Fruit fly (Drosophila melanogaster): ENCODE results near the gene Noc3.

dm6 chr3R:7285662-7286061, 38.9 kb upstream of the Noc3 start, which contains the start of gene RacGAP84C:
- TF ChIP-seq CG34406 (GFP tag; optimal IDR thresholded peaks at IDR 0.05): no peak
- no peak for TF ChIP-seq lz (GFP tag; optimal IDR thresholded peaks at IDR 0.05)
- TF ChIP-seq dac (GFP tag; optimal IDR thresholded peaks at IDR 0.05): no peak
- TF ChIP-seq Hr38 (GFP tag; optimal IDR thresholded peaks at IDR 0.05): no peak
- no peak for TF ChIP-seq pdm3 (GFP tag; optimal IDR thresholded peaks at IDR 0.05)
- TF ChIP-seq salr (GFP tag; optimal IDR thresholded peaks at IDR 0.05): no peak
- TF ChIP-seq Lpt (GFP tag; optimal IDR thresholded peaks at IDR 0.05): no peak
- no peak for TF ChIP-seq acj6 (GFP tag; optimal IDR thresholded peaks at IDR 0.05)
- TF ChIP-seq Blimp-1 (GFP tag; optimal IDR thresholded peaks at IDR 0.05): no peak
- no peak for TF ChIP-seq Sox15 (GFP tag; optimal IDR thresholded peaks at IDR 0.05)
